Worm (Caenorhabditis elegans): Measurements from ENCODE around the gene C34B4.2.

The C34B4.2 gene

ce11 chrV:13083751-13084672 lies 1.2 kb downstream of the C34B4.2 start:
- no peak for TF ChIP-seq ZK546.5 (tag; optimal IDR thresholded peaks at IDR 0.05)
- TF ChIP-seq fos-1 (tag; optimal IDR thresholded peaks at IDR 0.05), result no peak
- TF ChIP-seq Y55F3AM.14 (GFP tag; optimal IDR thresholded peaks at IDR 0.05), result no peak
- no peak for TF ChIP-seq mdl-1 (tag; optimal IDR thresholded peaks at IDR 0.05)
- TF ChIP-seq nhr-11 (tag; optimal IDR thresholded peaks at IDR 0.05), result no peak
- TF ChIP-seq ceh-82 (tag; optimal IDR thresholded peaks at IDR 0.05), result no peak
- no peak for TF ChIP-seq nhr-6 (tag; optimal IDR thresholded peaks at IDR 0.05)
- peak in 1 of 2 experiments; percentile 28 for TF ChIP-seq lsy-2 (tag; optimal IDR thresholded peaks at IDR 0.05)
- peak; percentile 53 for TF ChIP-seq C34F6.9 (tag; optimal IDR thresholded peaks at IDR 0.05)
- no peak for TF ChIP-seq ztf-1 (GFP tag; conservative IDR thresholded peaks at IDR 0.05)
- peak; percentile 41 for TF ChIP-seq nhr-129 (tag; optimal IDR thresholded peaks at IDR 0.05)
- TF ChIP-seq ama-1 (optimal IDR thresholded peaks at IDR 0.05), result peak; percentile 47
- TF ChIP-seq elt-1 (tag; optimal IDR thresholded peaks at IDR 0.05), result no peak
- no peak for TF ChIP-seq nhr-237 (tag; optimal IDR thresholded peaks at IDR 0.05)
- no peak for TF ChIP-seq sma-3 (GFP tag; optimal IDR thresholded peaks at IDR 0.05)
- no peak for TF ChIP-seq lin-13 (GFP tag; optimal IDR thresholded peaks at IDR 0.05)
- TF ChIP-seq unc-55 (GFP tag; optimal IDR thresholded peaks at IDR 0.05), result no peak

DNA sequence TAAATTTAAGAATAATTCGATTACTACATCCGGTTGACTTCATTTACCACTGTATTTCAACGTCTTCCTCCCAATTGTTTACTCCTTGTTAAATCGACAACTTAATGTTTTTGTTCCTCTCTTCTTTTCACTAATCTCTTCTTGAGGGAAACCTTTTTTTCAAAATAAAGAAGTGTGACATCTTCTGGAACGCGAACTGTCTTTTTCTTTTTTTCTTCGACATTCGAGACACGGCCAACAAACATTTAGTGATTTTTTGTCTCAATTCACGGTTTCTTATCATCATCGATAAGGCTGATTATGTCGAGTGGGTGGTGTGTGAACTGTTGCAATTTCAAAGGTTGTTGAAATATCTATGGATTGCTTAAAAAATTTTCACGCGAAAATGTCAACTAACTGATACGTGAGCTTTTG lies 2.4 kb downstream of the C34B4.2 start:
- TF ChIP-seq elt-3 (tag; optimal IDR thresholded peaks at IDR 0.05) (no peak), R02D3.7 (tag; optimal IDR thresholded peaks at IDR 0.05) (no peak), Y55F3AM.14 (GFP tag; optimal IDR thresholded peaks at IDR 0.05) (no peak), nhr-129 (tag; optimal IDR thresholded peaks at IDR 0.05) (peak; percentile 39), nhr-21 (tag; optimal IDR thresholded peaks at IDR 0.05) (peak; percentile 35), lin-11 (tag; optimal IDR thresholded peaks at IDR 0.05) (no peak), mbf-1 (tag; optimal IDR thresholded peaks at IDR 0.05) (no peak), nhr-237 (tag; optimal IDR thresholded peaks at IDR 0.05) (no peak), ceh-16 (tag; optimal IDR thresholded peaks at IDR 0.05) (no peak), nhr-10 (tag; optimal IDR thresholded peaks at IDR 0.05) (no peak), nhr-23 (tag; optimal IDR thresholded peaks at IDR 0.05) (no peak), aly-2 (tag; optimal IDR thresholded peaks at IDR 0.05) (no peak), sma-9 (GFP tag; optimal IDR thresholded peaks at IDR 0.05) (peak; percentile 59), sma-9 (tag; optimal IDR thresholded peaks at IDR 0.05) (no peak), lsy-2 (tag; optimal IDR thresholded peaks at IDR 0.05) (no peak), gmeb-1 (tag; optimal IDR thresholded peaks at IDR 0.05) (no peak), C34F6.9 (tag; optimal IDR thresholded peaks at IDR 0.05) (peak; percentile 1), ztf-11 (tag; optimal IDR thresholded peaks at IDR 0.05) (no peak), ztf-1 (GFP tag; conservative IDR thresholded peaks at IDR 0.05) (no peak), nhr-12 (tag; optimal IDR thresholded peaks at IDR 0.05) (no peak), crh-2 (tag; optimal IDR thresholded peaks at IDR 0.05) (peak; percentile 72), lin-39 (tag; optimal IDR thresholded peaks at IDR 0.05) (no peak), nhr-6 (tag; optimal IDR thresholded peaks at IDR 0.05) (no peak), snpc-4 (tag; optimal IDR thresholded peaks at IDR 0.05) (no peak), ceh-82 (tag; optimal IDR thresholded peaks at IDR 0.05) (no peak), fos-1 (tag; optimal IDR thresholded peaks at IDR 0.05) (peak; percentile 81), F13H6.1 (tag; optimal IDR thresholded peaks at IDR 0.05) (no peak), nhr-11 (tag; optimal IDR thresholded peaks at IDR 0.05) (no peak), dmd-4 (tag; optimal IDR thresholded peaks at IDR 0.05) (no peak), elt-1 (tag; optimal IDR thresholded peaks at IDR 0.05) (no peak), nhr-25 (tag; optimal IDR thresholded peaks at IDR 0.05) (no peak), skn-1 (tag; optimal IDR thresholded peaks at IDR 0.05) (no peak), mdl-1 (tag; optimal IDR thresholded peaks at IDR 0.05) (no peak), alr-1 (tag; optimal IDR thresholded peaks at IDR 0.05) (no peak), egl-27 (tag; optimal IDR thresholded peaks at IDR 0.05) (no peak), ama-1 (optimal IDR thresholded peaks at IDR 0.05) (peak; percentile 17), mab-5 (tag; optimal IDR thresholded peaks at IDR 0.05) (no peak), unc-62 (GFP tag; optimal IDR thresholded peaks at IDR 0.05) (no peak), sma-3 (GFP tag; optimal IDR thresholded peaks at IDR 0.05) (peak; percentile 50), blmp-1 (tag; optimal IDR thresholded peaks at IDR 0.05; ENCODE audit: insufficient read depth) (no peak), nhr-77 (tag; optimal IDR thresholded peaks at IDR 0.05) (no peak), ztf-4 (tag; optimal IDR thresholded peaks at IDR 0.05) (no peak), ZK546.5 (tag; optimal IDR thresholded peaks at IDR 0.05) (no peak), unc-39 (tag; optimal IDR thresholded peaks at IDR 0.05) (no peak), zag-1 (tag; optimal IDR thresholded peaks at IDR 0.05) (no peak), unc-55 (GFP tag; optimal IDR thresholded peaks at IDR 0.05) (no peak), lin-13 (GFP tag; optimal IDR thresholded peaks at IDR 0.05) (peak; percentile 33), sem-4 (tag; optimal IDR thresholded peaks at IDR 0.05) (no peak), peb-1 (tag; optimal IDR thresholded peaks at IDR 0.05) (no peak)
